Fruit fly (Drosophila melanogaster) whole organism, embryonic: ENCODE data around the gene Cdc5.

ENCODE experiments used
- Atf6 ChIP-seq: fragments of 200-800 bp; sonication (Bioruptor generic); IDR thresholded peaks from 2 replicates; pipeline ENCODE4 v1.3.6; 2022; ENCODE audit warnings: missing biosample characterization, missing genetic modification characterization
- Bgb ChIP-seq: fragments of 200-800 bp; sonication (Bioruptor generic); IDR thresholded peaks from 2 replicates; pipeline ENCODE4 v1.3.6; 2022; ENCODE audit warnings: missing biosample characterization, missing genetic modification characterization; ENCODE audit not compliant: partially characterized antibody
- Bteb2 ChIP-seq: fragments of 200-800 bp; sonication (Bioruptor generic); optimal IDR thresholded peaks from 2 replicates; lab custom pipeline; 2016; ENCODE audit warnings: missing biosample characterization, missing genetic modification characterization
- CG10543 ChIP-seq: fragments of 200-800 bp; sonication (Bioruptor generic); optimal IDR thresholded peaks from 3 replicates; lab custom pipeline; 2017; ENCODE audit warnings: missing biosample characterization, mild to moderate bottlenecking, missing genetic modification characterization, moderate library complexity
- CG10979 ChIP-seq: fragments of 200-800 bp; sonication (Bioruptor generic); optimal IDR thresholded peaks from 2 replicates; lab custom pipeline; 2018; ENCODE audit warnings: missing biosample characterization, mild to moderate bottlenecking, missing genetic modification characterization, moderate library complexity
- CG12071 ChIP-seq: fragments of 200-800 bp; sonication (Bioruptor generic); optimal IDR thresholded peaks from 3 replicates; lab custom pipeline; 2018; ENCODE audit warnings: missing biosample characterization, mild to moderate bottlenecking, missing genetic modification characterization
- CG12769 ChIP-seq: fragments of 200-800 bp; sonication (Bioruptor generic); optimal IDR thresholded peaks from 2 replicates; lab custom pipeline; 2019; ENCODE audit warnings: missing biosample characterization, mild to moderate bottlenecking, missing genetic modification characterization, moderate library complexity
- CG13287 ChIP-seq: fragments of 200-800 bp; sonication (Bioruptor generic); IDR thresholded peaks from 2 replicates; pipeline ENCODE4 v1.3.6; 2022; ENCODE audit warnings: missing biosample characterization, missing genetic modification characterization; ENCODE audit not compliant: partially characterized antibody
- CG13424 ChIP-seq: fragments of 200-800 bp; sonication (Bioruptor generic); optimal IDR thresholded peaks from 2 replicates; lab custom pipeline; 2019; ENCODE audit warnings: missing biosample characterization, mild to moderate bottlenecking, missing genetic modification characterization, moderate library complexity
- CG13894 ChIP-seq: fragments of 200-800 bp; sonication (Bioruptor generic); optimal IDR thresholded peaks from 3 replicates; lab custom pipeline; 2018; ENCODE audit warnings: missing biosample characterization, mild to moderate bottlenecking, missing genetic modification characterization, moderate library complexity
- CG15269 ChIP-seq: fragments of 200-800 bp; sonication (Bioruptor generic); optimal IDR thresholded peaks from 2 replicates; lab custom pipeline; 2018; ENCODE audit warnings: missing biosample characterization, mild to moderate bottlenecking, missing genetic modification characterization, moderate library complexity
- CG17328 ChIP-seq: fragments of 200-800 bp; sonication (Bioruptor generic); IDR thresholded peaks from 2 replicates; pipeline ENCODE4 v1.3.6; 2022; ENCODE audit warnings: missing biosample characterization, missing genetic modification characterization
- CG2875 ChIP-seq: fragments of 200-800 bp; sonication (Bioruptor generic); optimal IDR thresholded peaks from 2 replicates; lab custom pipeline; 2017; ENCODE audit warnings: missing biosample characterization, mild to moderate bottlenecking, missing genetic modification characterization, missing genetic modification reagents
- CG5180 ChIP-seq: fragments of 200-800 bp; sonication (Bioruptor generic); optimal IDR thresholded peaks from 3 replicates; lab custom pipeline; 2017; ENCODE audit warnings: missing biosample characterization, missing genetic modification characterization, mild to moderate bottlenecking, moderate library complexity, missing genetic modification reagents
- CG8290 ChIP-seq, 3 experiments: fragments of 200-800 bp; sonication (Bioruptor generic); optimal IDR thresholded peaks; 2 replicates each; lab custom pipeline; 2016 to 2019; ENCODE audit warnings: missing biosample characterization in 3 of 3, missing genetic modification characterization in 3 of 3, mild to moderate bottlenecking in 2 of 3, moderate library complexity in 1 of 3
- CG9437 ChIP-seq: fragments of 200-800 bp; sonication (Bioruptor generic); optimal IDR thresholded peaks from 2 replicates; lab custom pipeline; 2018; ENCODE audit warnings: missing biosample characterization, mild to moderate bottlenecking, missing genetic modification characterization
- CG9932 ChIP-seq: fragments of 200-800 bp; sonication (Bioruptor generic); IDR thresholded peaks from 2 replicates; pipeline ENCODE4 v1.3.6; 2022; ENCODE audit warnings: missing biosample characterization, missing genetic modification characterization
- Deaf1 ChIP-seq: fragments of 200-800 bp; optimal IDR thresholded peaks from 3 replicates; lab custom pipeline; 2019; ENCODE audit warnings: missing biosample characterization, mild to moderate bottlenecking, missing genetic modification characterization, moderate library complexity
- Dip2 ChIP-seq: fragments of 200-800 bp; sonication (Bioruptor generic); IDR thresholded peaks from 2 replicates; pipeline ENCODE4 v1.3.6; 2022; ENCODE audit warnings: missing biosample characterization, missing genetic modification characterization
- E2f2 ChIP-seq: fragments of 200-800 bp; sonication (Bioruptor generic); IDR thresholded peaks from 2 replicates; pipeline ENCODE4 v1.3.6; 2022; ENCODE audit warnings: missing biosample characterization, missing genetic modification characterization
- Jarid2 ChIP-seq: fragments of 200-800 bp; sonication (Bioruptor generic); optimal IDR thresholded peaks from 3 replicates; lab custom pipeline; 2017; ENCODE audit warnings: mild to moderate bottlenecking, missing biosample characterization, missing genetic modification reagents, missing genetic modification characterization
- abd-A ChIP-seq: fragments of 200-800 bp; sonication (Bioruptor generic); optimal IDR thresholded peaks from 3 replicates; lab custom pipeline; 2019; ENCODE audit warnings: missing biosample characterization, mild to moderate bottlenecking, missing genetic modification characterization, moderate library complexity
- amos ChIP-seq: fragments of 200-800 bp; sonication (Bioruptor generic); IDR thresholded peaks from 2 replicates; pipeline ENCODE4 v1.3.6; 2022; ENCODE audit warnings: missing biosample characterization, missing genetic modification characterization; ENCODE audit not compliant: partially characterized antibody
- chinmo ChIP-seq: fragments of 200-800 bp; sonication (Bioruptor generic); IDR thresholded peaks from 4 replicates; pipeline ENCODE4 v1.3.6; 2022; ENCODE audit warnings: missing biosample characterization, missing genetic modification characterization; ENCODE audit not compliant: partially characterized antibody
- ci ChIP-seq: fragments of 200-800 bp; sonication (Bioruptor generic); IDR thresholded peaks from 3 replicates; pipeline ENCODE4 v1.3.6; 2022; ENCODE audit warnings: missing biosample characterization, missing genetic modification characterization
- croc ChIP-seq: fragments of 200-800 bp; sonication (Bioruptor generic); conservative IDR thresholded peaks from 3 replicates; pipeline ENCODE4 v1.3.6; 2022; ENCODE audit warnings: missing biosample characterization, missing genetic modification characterization
- dm ChIP-seq: fragments of 200-800 bp; sonication (Bioruptor generic); optimal IDR thresholded peaks from 3 replicates; lab custom pipeline; 2016; ENCODE audit warnings: missing biosample characterization, missing genetic modification characterization
- emc ChIP-seq: fragments of 200-800 bp; sonication (Bioruptor generic); optimal IDR thresholded peaks from 2 replicates; lab custom pipeline; 2016; ENCODE audit warnings: missing biosample characterization, missing genetic modification characterization
- ftz-f1 ChIP-seq: fragments of 200-800 bp; sonication (Bioruptor generic); optimal IDR thresholded peaks from 2 replicates; lab custom pipeline; 2016; ENCODE audit warnings: missing biosample characterization, missing genetic modification characterization
- gce ChIP-seq: fragments of 200-800 bp; sonication (Bioruptor generic); IDR thresholded peaks from 3 replicates; pipeline ENCODE4 v1.3.6; 2022; ENCODE audit warnings: missing biosample characterization, missing genetic modification characterization
- grau ChIP-seq: fragments of 200-800 bp; optimal IDR thresholded peaks from 3 replicates; lab custom pipeline; 2019; ENCODE audit warnings: missing biosample characterization, mild to moderate bottlenecking, missing genetic modification characterization, moderate library complexity
- lbe ChIP-seq: fragments of 200-800 bp; sonication (Bioruptor generic); optimal IDR thresholded peaks from 2 replicates; lab custom pipeline; 2016; ENCODE audit warnings: missing biosample characterization, mild to moderate bottlenecking, missing genetic modification characterization
- mirr ChIP-seq: fragments of 200-800 bp; sonication (Bioruptor generic); optimal IDR thresholded peaks from 3 replicates; lab custom pipeline; 2018; ENCODE audit warnings: missing biosample characterization, mild to moderate bottlenecking, missing genetic modification characterization
- mld ChIP-seq: fragments of 200-800 bp; sonication (Bioruptor generic); IDR thresholded peaks from 3 replicates; pipeline ENCODE4 v1.3.6; 2022; ENCODE audit warnings: missing biosample characterization, missing genetic modification characterization; ENCODE audit not compliant: partially characterized antibody
- nerfin-1 ChIP-seq: fragments of 200-800 bp; sonication (Bioruptor generic); optimal IDR thresholded peaks from 3 replicates; lab custom pipeline; 2019; ENCODE audit warnings: missing biosample characterization, mild to moderate bottlenecking, missing genetic modification characterization, moderate library complexity
- nom ChIP-seq: fragments of 200-800 bp; sonication (Bioruptor generic); optimal IDR thresholded peaks from 2 replicates; lab custom pipeline; 2017; ENCODE audit warnings: missing biosample characterization, missing genetic modification characterization, mild to moderate bottlenecking, moderate library complexity, missing genetic modification reagents
- p53 ChIP-seq: fragments of 200-800 bp; sonication (Bioruptor generic); optimal IDR thresholded peaks from 2 replicates; lab custom pipeline; 2016; ENCODE audit warnings: missing biosample characterization, missing genetic modification characterization
- pros ChIP-seq: fragments of 200-800 bp; sonication (Bioruptor generic); optimal IDR thresholded peaks from 3 replicates; lab custom pipeline; 2019; ENCODE audit warnings: missing biosample characterization, mild to moderate bottlenecking, missing genetic modification characterization, moderate library complexity
- rib ChIP-seq: fragments of 200-800 bp; sonication (Bioruptor generic); IDR thresholded peaks from 2 replicates; pipeline ENCODE4 v1.3.6; 2022; ENCODE audit warnings: missing biosample characterization, missing genetic modification characterization
- sc ChIP-seq, 3 experiments: fragments of >200 bp in 2 of 3; fragments of 200-800 bp in 1 of 3; sonication (Bioruptor generic) in 1 of 3; optimal IDR thresholded peaks; 2 replicates in 2 of 3; 3 replicates in 1 of 3; lab custom pipeline; 2017; ENCODE audit warnings: mild to moderate bottlenecking in 1 of 3, missing biosample characterization in 1 of 3, missing genetic modification characterization in 1 of 3, missing genetic modification reagents in 1 of 3
- sd ChIP-seq: fragments of 200-800 bp; sonication (Bioruptor generic); optimal IDR thresholded peaks from 3 replicates; lab custom pipeline; 2018; ENCODE audit warnings: missing biosample characterization, mild to moderate bottlenecking, missing genetic modification characterization, moderate library complexity
- stwl ChIP-seq: fragments of 200-800 bp; sonication (Bioruptor generic); optimal IDR thresholded peaks from 3 replicates; lab custom pipeline; 2018; ENCODE audit warnings: missing biosample characterization, mild to moderate bottlenecking, missing genetic modification characterization, moderate library complexity
- sug ChIP-seq: fragments of 200-800 bp; optimal IDR thresholded peaks from 2 replicates; lab custom pipeline; 2019; ENCODE audit warnings: missing biosample characterization, mild to moderate bottlenecking, missing genetic modification characterization, moderate library complexity
- trh ChIP-seq: fragments of 200-800 bp; sonication (Bioruptor generic); optimal IDR thresholded peaks from 2 replicates; lab custom pipeline; 2016; ENCODE audit warnings: missing biosample characterization, missing genetic modification characterization
- yki ChIP-seq: fragments of >200 bp; optimal IDR thresholded peaks from 3 replicates; lab custom pipeline; 2018

The Cdc5 gene

dm6 chr3L:342839-343238 lies 18.3 kb downstream of the Cdc5 start, which contains the start of gene mthl10 (continued):
- TF ChIP-seq CG12071 (GFP tag; lab: Kevin White, UChicago) (no peak), lbe (GFP tag; lab: Kevin White, UChicago) (peak; percentile 33), grau (no peak)

DNA sequence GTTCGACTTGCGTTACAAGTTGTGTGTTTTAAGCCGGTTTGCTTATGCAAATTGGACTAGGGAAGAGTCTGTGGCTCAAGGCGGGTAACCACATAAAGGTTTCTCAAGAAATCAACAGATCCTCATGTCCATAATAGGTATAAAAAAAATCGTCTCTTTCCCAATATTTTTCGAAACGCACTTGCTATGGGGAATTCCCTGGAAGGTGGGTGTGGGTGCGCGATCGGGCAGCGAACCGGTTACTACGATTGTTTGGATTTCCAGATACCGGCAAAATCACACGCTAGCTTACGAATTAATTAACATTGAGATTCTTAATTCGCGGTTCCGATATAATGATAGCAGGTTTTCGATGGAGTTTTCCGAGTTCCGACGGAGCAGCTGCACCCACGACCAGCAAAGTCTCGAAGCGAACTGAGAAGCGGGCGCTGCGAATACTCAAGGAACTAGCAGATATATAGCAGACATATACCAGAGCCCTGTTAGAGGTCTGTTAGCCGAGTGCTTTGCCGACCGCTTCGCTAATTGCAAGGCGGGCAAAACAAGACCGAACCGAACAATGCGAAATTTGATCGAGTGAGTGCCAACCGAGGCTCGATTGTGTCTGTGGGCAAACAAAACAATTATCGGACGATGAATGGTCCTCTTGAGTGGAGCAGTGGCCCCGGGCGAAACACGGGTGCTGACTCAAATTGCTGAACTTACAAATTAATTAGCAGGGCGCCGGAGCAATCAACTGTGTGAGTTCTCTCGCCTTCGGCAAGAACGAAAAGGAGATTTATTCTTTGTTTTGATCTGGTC lies 19.9 kb downstream of the Cdc5 start:
- TF ChIP-seq stwl (tag; lab: Kevin White, UChicago) (no peak), ci (0 out of 3 replicates have a peak, but pooled peaks have one; percentile 17), CG8290 (GFP tag; optimal IDR thresholded peaks at IDR 0.05; lab: Kevin White, UChicago) (no peak), CG8290 (tag; optimal IDR thresholded peaks at IDR 0.05; lab: Kevin White, UChicago) (peak in 1 of 2 experiments; percentile 30), Deaf1 (tag; lab: Kevin White, UChicago) (peak; percentile 60), CG9437 (no peak), chinmo (peak; percentile 81; the same call in 2 of the 4 replicates), sug (tag; lab: Kevin White, UChicago) (peak; percentile 1), sd (tag; lab: Kevin White, UChicago) (peak; percentile 41), CG10543 (peak; percentile 5), sc (optimal IDR thresholded peaks at IDR 0.05; lab: Kevin White, UChicago) (no peak), sc (GFP tag; optimal IDR thresholded peaks at IDR 0.05; lab: Kevin White, UChicago) (no peak), ftz-f1 (GFP tag; lab: Kevin White, UChicago) (peak; percentile 44), gce (no peak), abd-A (tag; lab: Kevin White, UChicago) (peak; percentile 44), yki (no peak), CG13287 (GFP tag; lab: Robert Waterston, UW) (peak; percentile 42; the same call in 1 of the 2 replicates), CG13894 (tag; lab: Kevin White, UChicago) (peak; percentile 45), amos (GFP tag; lab: Robert Waterston, UW) (0 out of 2 replicates have a peak, but pooled peaks have one; percentile 12), Bteb2 (no peak), nom (GFP tag; lab: Kevin White, UChicago) (peak; percentile 53), mirr (GFP tag; lab: Kevin White, UChicago) (peak; percentile 0), mld (GFP tag; lab: Robert Waterston, UW) (no peak), Jarid2 (GFP tag; lab: Kevin White, UChicago) (peak; percentile 43), CG2875 (GFP tag; lab: Kevin White, UChicago) (no peak), dm (GFP tag; lab: Kevin White, UChicago) (no peak), CG12769 (tag; lab: Kevin White, UChicago) (peak; percentile 26), CG15269 (peak; percentile 4), Bgb (GFP tag; lab: Robert Waterston, UW) (peak; percentile 26; the same call in 1 of the 2 replicates), pros (GFP tag; lab: Kevin White, UChicago) (peak; percentile 62), CG10979 (tag; lab: Kevin White, UChicago) (no peak), E2f2 (GFP tag; lab: Robert Waterston, UW) (no peak)

dm6 chr3L:340569-340968 lies 20.6 kb downstream of the Cdc5 start:
- TF ChIP-seq CG13894 (tag; lab: Kevin White, UChicago) (no peak), Dip2 (GFP tag; lab: Robert Waterston, UW) (no peak), Atf6 (GFP tag; lab: Robert Waterston, UW) (no peak), nerfin-1 (no peak), croc (GFP tag; lab: Robert Waterston, UW) (no peak), trh (GFP tag; lab: Kevin White, UChicago) (no peak), CG17328 (GFP tag; lab: Robert Waterston, UW) (no peak), CG5180 (GFP tag; lab: Kevin White, UChicago) (no peak), p53 (GFP tag; lab: Kevin White, UChicago) (no peak), emc (GFP tag; lab: Kevin White, UChicago) (no peak), rib (GFP tag; lab: Robert Waterston, UW) (no peak), CG13424 (tag; lab: Kevin White, UChicago) (no peak), CG9932 (no peak)
- TF ChIP-seq, all 482 proteins: peak for 0
